Worm (Caenorhabditis elegans) whole organism, L1 larva: ENCODE measurements around the gene B0198.2.
A peak's percentile ranks its signal among the peaks of the same experiment; 100 is the strongest.

Experiments used
- F16B12.6 ChIP-seq: fragments of 150-350 bp; optimal IDR thresholded peaks from 2 replicates; lab custom pipeline; 2014; ENCODE audit warnings: missing biosample characterization, missing genetic modification characterization
- ces-1 ChIP-seq: fragments of 150-350 bp; optimal IDR thresholded peaks from 2 replicates; lab custom pipeline; 2014; ENCODE audit warnings: missing biosample characterization, missing genetic modification reagents, missing genetic modification characterization
- lin-15B ChIP-seq: fragments of 150-350 bp; sonication (generic microtip); optimal IDR thresholded peaks from 3 replicates; lab custom pipeline; 2014; ENCODE audit warnings: missing biosample characterization, missing genetic modification characterization
- lsy-2 ChIP-seq, 2 experiments: fragments of 150-350 bp; optimal IDR thresholded peaks; 2 replicates each; lab custom pipeline; 2014; ENCODE audit warnings: missing biosample characterization in 2 of 2, missing genetic modification characterization in 2 of 2
- mab-9 ChIP-seq: fragments of 200-800 bp; sonication (Bioruptor generic); IDR thresholded peaks from 2 replicates; pipeline ENCODE4 v1.3.6; 2022; ENCODE audit warnings: missing genetic modification reagents, missing genetic modification characterization, missing compliant biosample characterization
- nhr-237 ChIP-seq: fragments of 150-350 bp; optimal IDR thresholded peaks from 2 replicates; lab custom pipeline; 2014; ENCODE audit warnings: missing biosample characterization, missing genetic modification characterization
- pqm-1 ChIP-seq: sonication (generic microtip); optimal IDR thresholded peaks from 3 replicates; lab custom pipeline; 2017; ENCODE audit warnings: missing biosample characterization, missing genetic modification characterization
- snpc-4 ChIP-seq: fragments of 150-350 bp; optimal IDR thresholded peaks from 2 replicates; lab custom pipeline; 2014; ENCODE audit warnings: missing biosample characterization, missing genetic modification characterization

DNA sequence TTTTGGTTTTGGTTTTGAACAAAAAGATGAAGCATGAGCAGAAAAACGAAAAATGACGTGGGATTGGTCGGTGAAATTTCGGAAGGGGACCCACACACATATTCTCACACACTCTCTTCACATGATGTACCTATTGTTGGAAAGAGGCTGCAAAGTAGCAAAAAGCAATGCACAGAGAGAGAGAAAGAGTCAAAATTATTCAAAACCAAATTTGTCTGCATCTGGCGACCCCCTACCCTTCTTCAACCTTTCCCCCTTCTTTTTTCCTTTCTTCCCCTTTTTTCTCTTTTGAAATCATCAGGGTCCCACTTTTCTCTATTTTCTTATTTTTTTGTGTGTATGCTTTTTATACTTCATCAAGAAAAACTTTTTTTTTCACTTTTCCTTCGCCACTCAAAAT lies 4.1 kb upstream of the B0198.2 start:
- TF ChIP-seq nhr-237 (tag; lab: Kevin White, UChicago) = no peak
- peak in 1 of 2 experiments; percentile 3 for TF ChIP-seq lsy-2 (tag; optimal IDR thresholded peaks at IDR 0.05; lab: Kevin White, UChicago)
- no peak for TF ChIP-seq pqm-1 (tag; lab: Kevin White, UChicago)
- no peak for TF ChIP-seq snpc-4 (tag; lab: Kevin White, UChicago)
- TF ChIP-seq ces-1 (GFP tag; lab: Kevin White, UChicago) = no peak
- no peak for TF ChIP-seq lin-15B (tag; lab: Kevin White, UChicago)
- no peak for TF ChIP-seq F16B12.6 (tag; lab: Kevin White, UChicago)
- no peak for TF ChIP-seq mab-9 (GFP tag; lab: Robert Waterston, UW)
